Comparison of ENCODE assay signal across 5 worm cellular contexts in genomic region chrV:4181727-4182126, ce11.
TF ChIP-seq lines count a peak whose summit lies in the region.

No protein-coding gene starts in this region.

TF ChIP-seq in whole organism, early embryonic, 17 proteins besides CTCF, POLR2A, EP300 and RAD21:
- TF ChIP-seq hmg-4 (GFP tag; optimal IDR thresholded peaks at IDR 0.05; lab: Kevin White, UChicago) = no peak
- peak; percentile 68 for TF ChIP-seq pes-1 (GFP tag; IDR thresholded peaks at IDR 0.05; lab: Robert Waterston, UW)
- TF ChIP-seq hnd-1 (tag; optimal IDR thresholded peaks at IDR 0.05; lab: Kevin White, UChicago) = no peak
- TF ChIP-seq ceh-13 (GFP tag; optimal IDR thresholded peaks at IDR 0.05; lab: Kevin White, UChicago) = peak; percentile 35
- TF ChIP-seq flt-1 (GFP tag; IDR thresholded peaks at IDR 0.05; lab: Robert Waterston, UW) = no peak
- TF ChIP-seq aly-1 (tag; optimal IDR thresholded peaks at IDR 0.05; lab: Kevin White, UChicago) = no peak
- TF ChIP-seq scrt-1 (GFP tag; IDR thresholded peaks at IDR 0.05; lab: Robert Waterston, UW) = peak; percentile 64; the same call in 1 of the 2 replicates
- peak; percentile 12; the same call in 1 of the 2 replicates for TF ChIP-seq sea-1 (GFP tag; conservative IDR thresholded peaks at IDR 0.05; lab: Robert Waterston, UW)
- no peak for TF ChIP-seq ama-1 (optimal IDR thresholded peaks at IDR 0.05; lab: Kevin White, UChicago)
- no peak for TF ChIP-seq tra-4 (tag; optimal IDR thresholded peaks at IDR 0.05; lab: Kevin White, UChicago)
- TF ChIP-seq tbx-11 (GFP tag; IDR thresholded peaks at IDR 0.05; lab: Robert Waterston, UW) = no peak
- peak; percentile 6 for TF ChIP-seq ets-7 (tag; optimal IDR thresholded peaks at IDR 0.05; lab: Kevin White, UChicago)
- TF ChIP-seq tbx-37 (GFP tag; conservative IDR thresholded peaks at IDR 0.05; lab: Robert Waterston, UW) = no peak
- no peak for TF ChIP-seq hmbx-1 (tag; optimal IDR thresholded peaks at IDR 0.05; lab: Kevin White, UChicago)

TF ChIP-seq in whole organism, late embryonic, 69 proteins besides CTCF, POLR2A, EP300 and RAD21 (continues in another document):
- TF ChIP-seq eyg-1 (tag; optimal IDR thresholded peaks at IDR 0.05; lab: Kevin White, UChicago) (peak; percentile 14), pha-4 (tag; optimal IDR thresholded peaks at IDR 0.05; lab: Kevin White, UChicago) (no peak), ceh-30 (tag; optimal IDR thresholded peaks at IDR 0.05; lab: Kevin White, UChicago) (no peak), tbx-2 (tag; optimal IDR thresholded peaks at IDR 0.05; lab: Kevin White, UChicago) (peak; percentile 90), hlh-6 (tag; optimal IDR thresholded peaks at IDR 0.05; lab: Kevin White, UChicago) (peak; percentile 52), elt-2 (tag; optimal IDR thresholded peaks at IDR 0.05; lab: Kevin White, UChicago) (peak; percentile 45), unc-3 (GFP tag; conservative IDR thresholded peaks at IDR 0.05; lab: Robert Waterston, UW) (no peak), unc-3 (tag; optimal IDR thresholded peaks at IDR 0.05; lab: Kevin White, UChicago) (no peak), ama-1 (optimal IDR thresholded peaks at IDR 0.05; lab: Kevin White, UChicago) (no peak), C08G9.2 (tag; optimal IDR thresholded peaks at IDR 0.05; lab: Kevin White, UChicago) (peak; percentile 61), odd-2 (tag; optimal IDR thresholded peaks at IDR 0.05; lab: Kevin White, UChicago) (no peak), lim-6 (tag; optimal IDR thresholded peaks at IDR 0.05; lab: Kevin White, UChicago) (peak; percentile 43), zip-5 (tag; optimal IDR thresholded peaks at IDR 0.05; lab: Kevin White, UChicago) (peak; percentile 55), fkh-10 (GFP tag; optimal IDR thresholded peaks at IDR 0.05; lab: Kevin White, UChicago) (no peak), ahr-1 (tag; optimal IDR thresholded peaks at IDR 0.05; lab: Kevin White, UChicago) (peak; percentile 23), nhr-232 (tag; optimal IDR thresholded peaks at IDR 0.05; lab: Kevin White, UChicago) (no peak), ceh-48 (tag; optimal IDR thresholded peaks at IDR 0.05; lab: Kevin White, UChicago) (no peak), tbx-7 (tag; optimal IDR thresholded peaks at IDR 0.05; lab: Kevin White, UChicago) (peak; percentile 76), ceh-2 (tag; optimal IDR thresholded peaks at IDR 0.05; lab: Kevin White, UChicago) (peak; percentile 61), ceh-31 (tag; optimal IDR thresholded peaks at IDR 0.05; lab: Kevin White, UChicago) (peak; percentile 61), ceh-34 (tag; optimal IDR thresholded peaks at IDR 0.05; lab: Kevin White, UChicago) (no peak)

TF ChIP-seq in whole organism, midembryonic, 9 proteins besides CTCF, POLR2A, EP300 and RAD21:
- TF ChIP-seq tab-1 (GFP tag; IDR thresholded peaks at IDR 0.05; lab: Robert Waterston, UW) (no peak), flt-1 (GFP tag; IDR thresholded peaks at IDR 0.05; lab: Robert Waterston, UW) (peak; percentile 70; the same call in 1 of the 2 replicates)

TF ChIP-seq in whole organism, mixed stage, embryonic, 35 proteins besides CTCF, POLR2A, EP300 and RAD21:
- TF ChIP-seq cnd-1 (tag; optimal IDR thresholded peaks at IDR 0.05; lab: Kevin White, UChicago) (peak; percentile 45), sptf-1 (tag; optimal IDR thresholded peaks at IDR 0.05; lab: Kevin White, UChicago) (peak; percentile 2), ces-1 (GFP tag; optimal IDR thresholded peaks at IDR 0.05; lab: Kevin White, UChicago) (no peak), ztf-11 (tag; optimal IDR thresholded peaks at IDR 0.05; lab: Kevin White, UChicago) (no peak), lin-32 (GFP tag; optimal IDR thresholded peaks at IDR 0.05; lab: Kevin White, UChicago) (peak; percentile 20)

TF ChIP-seq in whole organism, young adult, 124 proteins besides CTCF, POLR2A, EP300 and RAD21:
- TF ChIP-seq ceh-100 (GFP tag; IDR thresholded peaks at IDR 0.05; lab: Robert Waterston, UW) = peak; percentile 76
- TF ChIP-seq madf-10 (tag; optimal IDR thresholded peaks at IDR 0.05; lab: Kevin White, UChicago) = no peak
TF ChIP-seq in whole organism, young adult: peak in this region for 1.
